Worm (Caenorhabditis elegans) whole organism, mixed stage, embryonic: ENCODE data around the gene F59A6.3.

Experiments used
- M03D4.4 ChIP-seq: sonication (generic microtip); optimal IDR thresholded peaks from 2 replicates; lab custom pipeline; 2017; ENCODE audit warnings: mild to moderate bottlenecking, missing genetic modification characterization, missing compliant biosample characterization
- bed-3 ChIP-seq: fragments of 200-800 bp; sonication (Bioruptor generic); optimal IDR thresholded peaks from 3 replicates; lab custom pipeline; 2018; ENCODE audit warnings: mild to moderate bottlenecking, missing genetic modification characterization, moderate library complexity, missing compliant biosample characterization
- blmp-1 ChIP-seq: fragments of 150-350 bp; optimal IDR thresholded peaks from 2 replicates; lab custom pipeline; 2014; ENCODE audit warnings: missing biosample characterization, missing genetic modification characterization
- ceh-39 ChIP-seq: fragments of 150-350 bp; optimal IDR thresholded peaks from 2 replicates; lab custom pipeline; 2014; ENCODE audit warnings: missing biosample characterization, missing genetic modification characterization
- ces-1 ChIP-seq: fragments of 150-350 bp; optimal IDR thresholded peaks from 2 replicates; lab custom pipeline; 2014; ENCODE audit warnings: missing biosample characterization, missing genetic modification reagents, missing genetic modification characterization
- cnd-1 ChIP-seq: fragments of 200-800 bp; sonication (Bioruptor generic); optimal IDR thresholded peaks from 2 replicates; lab custom pipeline; 2018; ENCODE audit warnings: mild to moderate bottlenecking, missing genetic modification characterization, missing compliant biosample characterization
- elt-3 ChIP-seq: fragments of 150-350 bp; optimal IDR thresholded peaks from 2 replicates; lab custom pipeline; 2014; ENCODE audit warnings: missing biosample characterization, missing genetic modification characterization
- flh-1 ChIP-seq: fragments of 200-800 bp; sonication (Bioruptor generic); optimal IDR thresholded peaks from 2 replicates; lab custom pipeline; 2018; ENCODE audit warnings: mild to moderate bottlenecking, missing genetic modification characterization, moderate library complexity, missing compliant biosample characterization
- ham-2 ChIP-seq: fragments of 200-800 bp; sonication (Bioruptor generic); optimal IDR thresholded peaks from 2 replicates; lab custom pipeline; 2018; ENCODE audit warnings: mild to moderate bottlenecking, missing genetic modification characterization, missing compliant biosample characterization
- hlh-1 ChIP-seq: fragments of 150-350 bp; optimal IDR thresholded peaks from 2 replicates; lab custom pipeline; 2014; ENCODE audit warnings: missing biosample characterization, missing genetic modification reagents, missing genetic modification characterization
- lin-13 ChIP-seq: fragments of 150-350 bp; optimal IDR thresholded peaks from 2 replicates; lab custom pipeline; 2014; ENCODE audit warnings: missing biosample characterization, missing genetic modification characterization
- lin-32 ChIP-seq: fragments of 200-800 bp; sonication (Bioruptor generic); optimal IDR thresholded peaks from 2 replicates; lab custom pipeline; 2018; ENCODE audit warnings: mild to moderate bottlenecking, missing genetic modification characterization, missing compliant biosample characterization
- lsy-2 ChIP-seq: fragments of 150-350 bp; optimal IDR thresholded peaks from 2 replicates; lab custom pipeline; 2014; ENCODE audit warnings: missing biosample characterization, missing genetic modification characterization
- mab-5 ChIP-seq: fragments of 150-350 bp; optimal IDR thresholded peaks from 2 replicates; lab custom pipeline; 2014; ENCODE audit warnings: missing biosample characterization, missing genetic modification characterization
- mep-1 ChIP-seq: fragments of 150-350 bp; optimal IDR thresholded peaks from 2 replicates; lab custom pipeline; 2017; ENCODE audit warnings: missing biosample characterization, missing genetic modification reagents, missing genetic modification characterization, inconsistent platforms
- mls-2 ChIP-seq: sonication (generic microtip); optimal IDR thresholded peaks from 2 replicates; lab custom pipeline; 2016; ENCODE audit warnings: mild to moderate bottlenecking, missing genetic modification characterization, moderate library complexity, missing compliant biosample characterization
- nhr-12 ChIP-seq: fragments of 150-350 bp; optimal IDR thresholded peaks from 2 replicates; lab custom pipeline; 2014; ENCODE audit warnings: missing biosample characterization, missing genetic modification characterization
- nhr-2 ChIP-seq: fragments of 150-350 bp; optimal IDR thresholded peaks from 2 replicates; lab custom pipeline; 2014; ENCODE audit warnings: missing biosample characterization, missing genetic modification characterization
- nhr-28 ChIP-seq: fragments of 150-350 bp; optimal IDR thresholded peaks from 2 replicates; lab custom pipeline; 2014; ENCODE audit warnings: missing biosample characterization, missing genetic modification characterization
- nhr-76 ChIP-seq: sonication (generic microtip); optimal IDR thresholded peaks from 2 replicates; lab custom pipeline; 2017; ENCODE audit warnings: missing biosample characterization, missing genetic modification characterization
- pha-4 ChIP-seq: fragments of 150-350 bp; optimal IDR thresholded peaks from 2 replicates; lab custom pipeline; 2018; ENCODE audit warnings: missing biosample characterization, missing genetic modification reagents, missing genetic modification characterization
- sem-2 ChIP-seq: fragments of 200-800 bp; sonication (Bioruptor generic); optimal IDR thresholded peaks from 2 replicates; lab custom pipeline; 2018; ENCODE audit warnings: mild to moderate bottlenecking, missing genetic modification characterization, missing compliant biosample characterization
- sptf-1 ChIP-seq: sonication (generic microtip); optimal IDR thresholded peaks from 2 replicates; lab custom pipeline; 2017; ENCODE audit warnings: mild to moderate bottlenecking, missing genetic modification characterization, moderate library complexity, missing compliant biosample characterization
- tbx-8 ChIP-seq: fragments of 200-800 bp; sonication (Bioruptor generic); optimal IDR thresholded peaks from 2 replicates; lab custom pipeline; 2018; ENCODE audit warnings: mild to moderate bottlenecking, missing genetic modification characterization, moderate library complexity, missing compliant biosample characterization
- unc-62 ChIP-seq: fragments of 150-350 bp; optimal IDR thresholded peaks from 2 replicates; lab custom pipeline; 2014; ENCODE audit warnings: missing biosample characterization, missing genetic modification reagents, missing genetic modification characterization
- zip-8 ChIP-seq: fragments of 150-350 bp; optimal IDR thresholded peaks from 2 replicates; lab custom pipeline; 2014; ENCODE audit warnings: missing biosample characterization, missing genetic modification characterization
- ztf-11 ChIP-seq: fragments of 150-350 bp; optimal IDR thresholded peaks from 2 replicates; lab custom pipeline; 2014; ENCODE audit warnings: missing biosample characterization, missing genetic modification characterization

F59A6.3 gene

ce11 chrII:5039912-5040311 lies 31.8 kb downstream of the F59A6.3 start, which contains the start of gene golg-2:
Gene golg-2, minus strand, starts transcription at chrII:5040091.
- TF ChIP-seq nhr-76 (tag; lab: Kevin White, UChicago), result no peak
- peak; percentile 7 for TF ChIP-seq lin-13
- no peak for TF ChIP-seq flh-1 (GFP tag; lab: Kevin White, UChicago)
- TF ChIP-seq tbx-8, result no peak
- TF ChIP-seq zip-8 (tag; lab: Kevin White, UChicago), result no peak
- no peak for TF ChIP-seq ztf-11 (tag; lab: Kevin White, UChicago)
- TF ChIP-seq ham-2 (GFP tag; lab: Kevin White, UChicago), result no peak
- TF ChIP-seq pha-4 (tag; lab: Kevin White, UChicago), result no peak
- no peak for TF ChIP-seq sptf-1 (tag; lab: Kevin White, UChicago)
- TF ChIP-seq blmp-1, result no peak
- peak; percentile 11 for TF ChIP-seq ces-1 (GFP tag; lab: Kevin White, UChicago)
- TF ChIP-seq, all 35 proteins: peak for 2

DNA sequence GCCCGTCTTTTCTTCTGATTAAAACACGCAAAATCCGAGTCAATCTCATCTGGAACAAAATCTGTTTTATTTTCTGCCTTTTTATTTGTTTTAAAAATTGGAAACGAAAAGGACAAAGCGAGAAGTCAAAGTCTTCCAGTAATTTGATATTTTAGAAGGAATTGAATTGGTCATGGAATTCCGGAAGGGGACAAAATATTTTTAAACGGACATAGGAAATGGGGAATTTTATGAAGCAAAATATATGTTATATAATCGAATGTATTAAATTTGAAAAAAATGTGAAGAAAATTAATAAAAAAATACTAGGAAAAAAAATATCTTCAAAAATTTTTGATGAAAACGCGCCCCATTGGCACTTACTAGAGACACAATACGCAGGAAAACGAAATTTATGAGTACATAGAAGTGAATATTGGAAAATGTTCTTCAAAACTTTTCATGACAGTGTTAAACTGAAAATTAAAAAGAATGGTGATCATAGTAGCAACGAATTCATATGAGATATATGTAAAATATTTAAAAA lies 32.6 kb downstream of the F59A6.3 start, which contains the start of gene F33G12.7:
F33G12.7 (minus strand) TSS at position 51 of the 526 bp plus-strand sequence.
- TF ChIP-seq sptf-1 (tag; lab: Kevin White, UChicago) (no peak), lsy-2 (tag; lab: Kevin White, UChicago) (peak; percentile 29)
- TF ChIP-seq, all 35 proteins: peak for 1

- TF ChIP-seq ham-2 (GFP tag; lab: Kevin White, UChicago), result no peak
- TF ChIP-seq sptf-1 (tag; lab: Kevin White, UChicago), result peak; percentile 35
- peak; percentile 63 for TF ChIP-seq ces-1 (GFP tag; lab: Kevin White, UChicago)
- TF ChIP-seq, all 35 proteins: peak for 2
Measured at ce11 chrII:5042381-5042930, 34.3 kb downstream of the F59A6.3 start.

ce11 chrII:5046209-5047200 lies 38.4 kb downstream of the F59A6.3 start:
- TF ChIP-seq ces-1 (GFP tag; lab: Kevin White, UChicago), result peak; percentile 76
- no peak for TF ChIP-seq nhr-28 (tag; lab: Kevin White, UChicago)

- TF ChIP-seq sem-2 (GFP tag; lab: Kevin White, UChicago) (no peak), nhr-12 (no peak), mab-5 (tag; lab: Kevin White, UChicago) (no peak), unc-62 (GFP tag; lab: Kevin White, UChicago) (peak; percentile 6), bed-3 (GFP tag; lab: Kevin White, UChicago) (no peak), cnd-1 (no peak), lsy-2 (tag; lab: Kevin White, UChicago) (peak; percentile 22), nhr-2 (tag; lab: Kevin White, UChicago) (peak; percentile 60), mls-2 (tag; lab: Kevin White, UChicago) (no peak), elt-3 (tag; lab: Kevin White, UChicago) (no peak), tbx-8 (no peak), ham-2 (GFP tag; lab: Kevin White, UChicago) (peak; percentile 2), hlh-1 (tag; lab: Kevin White, UChicago) (no peak), lin-13 (no peak), M03D4.4 (tag; lab: Kevin White, UChicago) (no peak), pha-4 (tag; lab: Kevin White, UChicago) (no peak), lin-32 (GFP tag; lab: Kevin White, UChicago) (peak; percentile 33), ceh-39 (tag; lab: Kevin White, UChicago) (no peak)
- TF ChIP-seq, all 35 proteins: peak for 5
Measured at ce11 chrII:5047279-5047678, 39.1 kb downstream of the F59A6.3 start.

DNA sequence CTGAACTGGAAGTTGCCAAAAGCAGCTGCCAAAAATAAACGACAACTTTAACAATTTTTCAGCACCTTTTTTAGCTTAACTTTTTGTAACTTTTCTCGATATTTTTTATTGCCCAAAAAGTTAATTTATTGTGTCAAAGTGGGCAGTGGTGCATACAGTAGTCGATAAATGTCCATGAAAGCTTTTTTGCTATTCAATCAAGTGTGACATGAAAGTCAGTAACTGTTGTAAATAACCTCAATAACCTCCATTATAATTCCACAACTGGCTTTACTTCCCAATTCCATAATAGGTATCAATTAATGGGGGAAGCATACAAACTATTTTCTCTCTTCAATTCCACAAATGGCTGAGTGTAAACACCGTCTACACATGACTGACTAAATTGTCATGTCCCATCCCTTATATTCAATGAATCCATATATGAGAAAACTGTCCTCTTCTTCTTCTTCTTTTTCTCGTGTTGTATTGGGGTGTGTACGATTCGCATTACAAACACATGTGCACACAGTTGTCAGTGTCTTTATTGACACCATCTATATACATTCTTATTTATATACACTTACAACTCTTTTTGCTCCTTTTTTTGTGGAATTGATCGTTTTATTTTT lies 40.2 kb downstream of the F59A6.3 start:
- TF ChIP-seq lin-32 (GFP tag; lab: Kevin White, UChicago) (no peak), M03D4.4 (tag; lab: Kevin White, UChicago) (no peak), mep-1 (tag; lab: Kevin White, UChicago) (no peak)
